Fruit fly (Drosophila melanogaster) whole organism, pupa: Measurements from ENCODE around the gene Vps45.

ENCODE experiments used
- CG10348 ChIP-seq: fragments of 200-800 bp; sonication (Bioruptor generic); IDR thresholded peaks from 2 replicates; pipeline ENCODE4 v1.3.6; 2022; ENCODE audit warnings: missing biosample characterization, missing genetic modification characterization
- CG12605 ChIP-seq: fragments of 200-800 bp; sonication (Bioruptor generic); IDR thresholded peaks from 2 replicates; pipeline ENCODE4 v1.3.6; 2022; ENCODE audit warnings: missing biosample characterization, missing genetic modification characterization
- CG13204 ChIP-seq: fragments of 200-800 bp; sonication (Bioruptor generic); optimal IDR thresholded peaks from 2 replicates; lab custom pipeline; 2018; ENCODE audit warnings: missing biosample characterization, mild to moderate bottlenecking, missing genetic modification characterization, moderate library complexity
- CG14655 ChIP-seq: fragments of 200-800 bp; sonication (Bioruptor generic); optimal IDR thresholded peaks from 3 replicates; lab custom pipeline; 2017; ENCODE audit warnings: mild to moderate bottlenecking, missing biosample characterization, missing genetic modification reagents, missing genetic modification characterization
- CG15710 ChIP-seq: fragments of 200-800 bp; sonication (Bioruptor generic); optimal IDR thresholded peaks from 2 replicates; lab custom pipeline; 2018; ENCODE audit warnings: missing biosample characterization, mild to moderate bottlenecking, missing genetic modification characterization, moderate library complexity
- CG17806 ChIP-seq: fragments of 200-800 bp; sonication (Bioruptor generic); optimal IDR thresholded peaks from 2 replicates; lab custom pipeline; 2018; ENCODE audit warnings: missing biosample characterization, mild to moderate bottlenecking, missing genetic modification characterization, moderate library complexity
- CG34367 ChIP-seq: fragments of 200-800 bp; sonication (Bioruptor generic); optimal IDR thresholded peaks from 2 replicates; lab custom pipeline; 2018; ENCODE audit warnings: missing biosample characterization, mild to moderate bottlenecking, missing genetic modification characterization
- CG4496 ChIP-seq: fragments of 200-800 bp; sonication (Bioruptor generic); IDR thresholded peaks from 3 replicates; pipeline ENCODE4 v1.3.6; 2022; ENCODE audit warnings: missing biosample characterization, missing genetic modification characterization
- CG8159 ChIP-seq: fragments of 200-800 bp; sonication (Bioruptor generic); optimal IDR thresholded peaks from 3 replicates; lab custom pipeline; 2018; ENCODE audit warnings: missing biosample characterization, mild to moderate bottlenecking, missing genetic modification characterization, moderate library complexity
- CG8301 ChIP-seq: fragments of 200-800 bp; sonication (Bioruptor generic); optimal IDR thresholded peaks from 2 replicates; lab custom pipeline; 2018; ENCODE audit warnings: missing biosample characterization, mild to moderate bottlenecking, missing genetic modification characterization
- CG9948 ChIP-seq: fragments of 200-800 bp; sonication (Bioruptor generic); optimal IDR thresholded peaks from 2 replicates; lab custom pipeline; 2018; ENCODE audit warnings: missing biosample characterization, mild to moderate bottlenecking, missing genetic modification characterization, moderate library complexity
- D1 ChIP-seq: fragments of 200-800 bp; sonication (Bioruptor generic); optimal IDR thresholded peaks from 2 replicates; lab custom pipeline; 2018; ENCODE audit warnings: missing biosample characterization, mild to moderate bottlenecking, missing genetic modification characterization, moderate library complexity
- EcR ChIP-seq: fragments of 200-800 bp; sonication (Bioruptor generic); optimal IDR thresholded peaks from 3 replicates; lab custom pipeline; 2019; ENCODE audit warnings: missing biosample characterization, missing genetic modification characterization, mild to moderate bottlenecking, moderate library complexity, missing genetic modification reagents
- Ets98B ChIP-seq: fragments of 200-800 bp; sonication (Bioruptor generic); IDR thresholded peaks from 2 replicates; pipeline ENCODE4 v1.3.6; 2022; ENCODE audit warnings: missing biosample characterization, missing genetic modification characterization
- Pif1A ChIP-seq: fragments of 200-800 bp; sonication (Bioruptor generic); optimal IDR thresholded peaks from 3 replicates; lab custom pipeline; 2016; ENCODE audit warnings: missing biosample characterization, missing genetic modification characterization
- Pif1B ChIP-seq: fragments of 200-800 bp; sonication (Bioruptor generic); optimal IDR thresholded peaks from 3 replicates; lab custom pipeline; 2016; ENCODE audit warnings: missing biosample characterization, missing genetic modification characterization
- Snoo ChIP-seq: fragments of 200-800 bp; sonication (Bioruptor generic); optimal IDR thresholded peaks from 3 replicates; lab custom pipeline; 2017; ENCODE audit warnings: missing biosample characterization, mild to moderate bottlenecking, missing genetic modification characterization, inconsistent platforms
- fd96Ca ChIP-seq: fragments of 200-800 bp; sonication (Bioruptor generic); IDR thresholded peaks from 3 replicates; pipeline ENCODE4 v1.3.6; 2022; ENCODE audit warnings: missing biosample characterization, missing genetic modification characterization
- gl ChIP-seq: fragments of 200-800 bp; sonication (Bioruptor generic); optimal IDR thresholded peaks from 2 replicates; lab custom pipeline; 2018; ENCODE audit warnings: missing biosample characterization, mild to moderate bottlenecking, missing genetic modification characterization
- rn ChIP-seq: fragments of 200-800 bp; sonication (Bioruptor generic); IDR thresholded peaks from 2 replicates; pipeline ENCODE4 v1.3.6; 2022; ENCODE audit warnings: missing biosample characterization, missing genetic modification characterization

The Vps45 gene

DNA sequence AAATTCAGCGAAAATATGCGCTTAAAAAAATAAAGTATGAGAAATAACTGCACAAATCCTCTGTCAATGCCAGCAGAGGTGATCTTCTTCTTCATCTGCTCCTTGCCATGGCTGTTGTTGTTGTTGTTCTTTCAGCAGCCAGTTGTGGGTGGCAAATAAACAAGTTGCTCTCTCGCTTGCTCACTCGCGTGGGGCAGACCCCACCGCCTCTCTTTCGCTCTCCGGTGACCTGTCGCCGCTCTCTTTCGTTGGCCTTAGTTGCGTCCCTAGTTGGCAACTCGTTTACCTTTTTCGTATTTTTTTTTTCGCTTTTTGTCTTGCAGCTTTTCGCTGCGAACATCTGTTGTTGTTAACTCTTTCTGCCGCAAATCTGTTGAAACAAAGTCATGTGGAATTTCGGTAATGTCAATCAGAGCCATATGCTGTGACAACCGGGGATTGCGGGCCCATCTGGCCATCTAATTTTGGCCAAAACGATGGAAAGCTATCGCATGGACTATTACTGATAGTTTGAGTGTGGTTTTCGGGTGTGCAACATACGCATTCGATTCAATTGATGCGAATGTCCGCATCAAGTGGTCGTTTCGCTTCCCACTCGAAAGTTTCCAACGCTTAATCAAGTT lies 29.0 kb upstream of the Vps45 start:
- TF ChIP-seq Snoo (tag; lab: Kevin White, UChicago): no peak
- TF ChIP-seq gl: no peak
- peak; percentile 7; the same call in 1 of the 2 replicates for TF ChIP-seq Ets98B (GFP tag; lab: Robert Waterston, UW)
- TF ChIP-seq CG4496: peak; percentile 27; the same call in 2 of the 3 replicates
- TF ChIP-seq EcR (GFP tag; lab: Kevin White, UChicago): peak; percentile 69
- TF ChIP-seq CG12605: peak; percentile 53

DNA sequence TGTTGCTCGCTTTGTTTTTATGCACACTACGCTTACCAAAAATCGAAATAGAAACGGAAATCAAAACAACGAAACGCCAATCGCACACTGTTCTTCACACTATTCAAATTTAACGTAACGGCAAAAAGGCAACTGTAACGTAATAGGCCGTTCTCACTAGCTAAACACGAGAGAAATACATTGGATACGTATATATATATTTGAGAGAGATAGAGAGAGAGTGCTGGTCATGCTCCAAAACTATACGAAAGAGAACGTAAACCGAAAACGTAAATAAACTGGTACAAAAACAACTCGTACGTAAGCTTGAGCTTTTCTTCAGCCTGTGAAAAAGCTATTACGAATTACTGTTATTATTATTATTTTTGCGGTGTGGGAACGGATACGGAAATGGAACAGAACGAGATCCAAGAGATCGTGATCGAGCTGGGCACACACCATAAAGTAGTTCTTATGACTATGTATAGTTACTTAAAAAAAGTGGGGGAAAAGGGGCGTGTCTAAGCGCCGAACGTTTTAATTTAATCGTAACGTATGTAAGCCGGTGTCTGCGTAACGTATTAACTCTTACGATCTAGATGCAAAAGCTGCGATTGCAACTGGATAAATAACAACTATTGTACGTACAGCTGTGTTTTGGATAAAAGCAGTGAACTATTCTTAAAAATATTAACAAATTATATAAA lies 20.1 kb upstream of the Vps45 start:
- TF ChIP-seq rn (GFP tag; lab: Robert Waterston, UW) (no peak), EcR (GFP tag; lab: Kevin White, UChicago) (no peak), CG8159 (tag; lab: Kevin White, UChicago) (no peak), CG17806 (no peak), Pif1A (no peak), CG12605 (no peak), fd96Ca (no peak), Pif1B (GFP tag; lab: Kevin White, UChicago) (no peak), Ets98B (GFP tag; lab: Robert Waterston, UW) (no peak), CG9948 (tag; lab: Kevin White, UChicago) (no peak), CG10348 (GFP tag; lab: Robert Waterston, UW) (no peak), CG8301 (tag; lab: Kevin White, UChicago) (no peak), gl (no peak)

DNA sequence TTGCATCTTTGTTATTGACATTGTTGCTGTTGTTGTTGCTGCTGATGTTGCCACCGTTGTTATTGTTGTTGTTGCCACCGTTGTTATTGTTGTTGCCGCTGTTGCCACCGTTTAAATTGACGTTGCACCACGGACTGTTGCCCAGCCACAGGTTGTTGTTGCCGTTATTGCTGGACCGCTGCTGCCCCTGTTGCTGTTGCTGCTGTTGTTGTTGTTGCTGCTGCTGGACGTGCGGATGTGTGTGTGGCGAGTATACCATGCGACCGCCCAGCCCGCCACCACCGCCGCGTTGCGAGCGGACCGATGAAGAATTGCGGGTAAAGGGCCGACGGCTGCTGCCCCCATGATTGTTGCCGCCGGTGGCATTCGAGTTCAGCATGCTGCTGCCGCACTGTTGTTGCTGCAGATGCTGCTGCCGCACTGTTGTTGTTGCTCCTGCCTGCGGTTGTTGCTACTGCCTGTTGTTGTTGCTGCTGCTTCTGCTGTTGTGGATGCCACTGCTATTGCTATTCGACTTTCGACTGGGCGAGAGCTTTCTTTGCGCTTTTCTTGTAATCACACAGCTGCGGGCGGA lies 16.8 kb upstream of the Vps45 start:
- TF ChIP-seq Pif1A (no peak), CG13204 (no peak), Snoo (tag; lab: Kevin White, UChicago) (no peak), CG8301 (tag; lab: Kevin White, UChicago) (no peak), EcR (GFP tag; lab: Kevin White, UChicago) (no peak), CG8159 (tag; lab: Kevin White, UChicago) (no peak), CG12605 (no peak), D1 (tag; lab: Kevin White, UChicago) (no peak), rn (GFP tag; lab: Robert Waterston, UW) (no peak), Pif1B (GFP tag; lab: Kevin White, UChicago) (no peak), CG15710 (tag; lab: Kevin White, UChicago) (no peak), CG14655 (GFP tag; lab: Kevin White, UChicago) (no peak)
- TF ChIP-seq, all 21 proteins: peak for 0

DNA sequence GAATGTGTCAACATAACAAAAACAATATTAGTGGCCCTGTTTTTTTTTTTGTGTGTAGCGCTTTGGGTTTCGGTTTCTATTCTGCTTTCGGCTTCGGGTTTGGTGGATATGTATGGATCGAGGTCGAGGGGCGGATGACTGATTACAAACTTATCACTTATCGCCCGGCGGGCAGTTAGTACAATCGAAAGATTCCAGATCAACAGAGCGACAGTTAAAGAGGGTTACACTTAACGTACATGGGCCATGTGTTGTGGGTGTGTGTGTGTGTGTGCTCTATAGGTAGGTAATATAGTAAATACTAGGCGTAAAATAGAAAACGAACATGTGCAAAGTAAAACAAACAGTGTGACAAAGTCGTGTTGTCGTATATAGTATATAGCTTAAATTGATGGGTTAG lies 15.0 kb upstream of the Vps45 start:
- TF ChIP-seq fd96Ca (no peak), Pif1A (no peak), CG34367 (tag; lab: Kevin White, UChicago) (no peak), CG9948 (tag; lab: Kevin White, UChicago) (no peak), CG10348 (GFP tag; lab: Robert Waterston, UW) (no peak), EcR (GFP tag; lab: Kevin White, UChicago) (no peak), gl (no peak), Snoo (tag; lab: Kevin White, UChicago) (no peak), CG17806 (no peak), CG8301 (tag; lab: Kevin White, UChicago) (no peak), CG14655 (GFP tag; lab: Kevin White, UChicago) (no peak)

DNA sequence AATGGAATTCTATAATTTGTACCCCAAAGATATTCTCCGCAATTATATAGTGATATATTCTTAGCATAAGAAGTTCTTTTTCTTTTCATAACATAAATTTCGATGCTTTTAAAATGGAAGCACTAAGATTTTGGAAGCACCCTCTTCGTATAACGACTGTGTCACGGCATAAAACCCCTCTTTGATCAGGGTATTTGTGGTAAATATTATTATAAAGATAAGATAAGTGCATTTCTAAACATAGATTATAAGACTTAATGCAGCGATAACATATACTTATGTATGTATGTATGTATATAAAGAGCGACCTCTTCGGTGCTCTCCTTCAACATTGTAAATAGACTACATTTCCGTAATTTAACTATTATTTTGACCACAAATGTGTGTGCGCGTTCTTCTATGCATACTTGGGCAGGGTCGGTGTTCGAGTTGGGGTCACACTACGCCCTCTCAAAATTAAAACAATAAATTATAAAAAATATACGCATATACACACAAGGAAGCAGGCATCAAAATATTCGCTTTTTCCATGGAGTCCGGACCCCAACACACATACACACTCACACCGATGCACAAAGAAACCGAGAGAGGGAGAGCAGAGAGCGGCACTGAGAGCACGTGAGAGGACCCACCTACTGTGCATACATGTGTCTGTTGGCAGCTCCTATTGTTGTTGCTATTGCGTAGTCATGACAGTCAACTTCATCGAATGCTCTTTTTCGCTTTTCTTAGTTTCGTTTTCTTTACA lies 13.3 kb upstream of the Vps45 start:
- peak; percentile 53 for TF ChIP-seq EcR (GFP tag; lab: Kevin White, UChicago)
- TF ChIP-seq CG13204: peak; percentile 29
- TF ChIP-seq Pif1A: peak; percentile 9
- TF ChIP-seq gl: peak; percentile 23
- no peak for TF ChIP-seq CG10348 (GFP tag; lab: Robert Waterston, UW)
- peak; percentile 60 for TF ChIP-seq Pif1B (GFP tag; lab: Kevin White, UChicago)
- TF ChIP-seq CG8301 (tag; lab: Kevin White, UChicago): no peak

DNA sequence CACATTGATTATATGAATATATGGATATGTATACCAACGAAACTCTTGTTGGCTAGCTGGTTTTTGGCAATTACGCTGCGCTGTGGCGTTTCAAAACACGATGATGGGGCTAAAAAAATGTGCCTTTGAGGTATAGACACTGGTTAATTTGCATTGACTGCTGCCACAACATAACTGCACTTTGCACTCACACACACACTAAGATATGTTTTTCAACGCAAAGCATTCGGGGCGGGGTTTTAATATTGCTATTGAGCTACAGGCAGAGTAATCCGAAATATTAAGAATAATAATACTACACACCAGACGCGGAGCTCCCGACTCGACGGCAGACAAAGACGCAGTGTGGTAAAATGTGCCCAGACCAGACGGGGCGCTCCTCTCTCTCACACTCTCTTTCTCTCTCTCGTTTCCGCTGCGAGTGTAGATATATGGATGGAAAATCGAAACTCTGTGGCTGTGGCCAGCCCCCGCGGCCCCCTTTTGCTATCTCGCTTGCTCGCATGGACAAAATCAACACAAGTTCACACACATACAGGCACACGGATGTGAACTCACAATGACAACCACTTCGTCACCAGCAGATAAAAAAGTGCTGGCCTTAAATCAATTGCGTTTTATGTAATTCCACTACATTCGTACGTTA lies 12.6 kb upstream of the Vps45 start:
- TF ChIP-seq CG9948 (tag; lab: Kevin White, UChicago) (no peak), CG8159 (tag; lab: Kevin White, UChicago) (no peak), CG17806 (peak; percentile 22), CG8301 (tag; lab: Kevin White, UChicago) (peak; percentile 1), gl (peak; percentile 23), EcR (GFP tag; lab: Kevin White, UChicago) (peak; percentile 97), Snoo (tag; lab: Kevin White, UChicago) (peak; percentile 57), Pif1B (GFP tag; lab: Kevin White, UChicago) (peak; percentile 18)
